Fruit fly (Drosophila melanogaster): ENCODE results near the gene CG14109.

CG14109 gene

dm6 chr3L:13479609-13480240 lies 39.0 kb downstream of the CG14109 start (continued):
- no peak for TF ChIP-seq prd (optimal IDR thresholded peaks at IDR 0.05)
- TF ChIP-seq prd (GFP tag; IDR thresholded peaks at IDR 0.05): 0 out of 3 replicates have a peak, but pooled peaks have one; percentile 38
- TF ChIP-seq CG10267 (tag; optimal IDR thresholded peaks at IDR 0.05): peak; percentile 14
- TF ChIP-seq cato (GFP tag; optimal IDR thresholded peaks at IDR 0.05; ENCODE audit: borderline replicate concordance): no peak
- peak; percentile 51; the same call in 1 of the 2 replicates for TF ChIP-seq sob (GFP tag; IDR thresholded peaks at IDR 0.05)
- no peak for TF ChIP-seq CG18476 (GFP tag; optimal IDR thresholded peaks at IDR 0.05)
- TF ChIP-seq Fer3 (tag; optimal IDR thresholded peaks at IDR 0.05): peak; percentile 27
- peak; percentile 31 for TF ChIP-seq unpg (GFP tag; optimal IDR thresholded peaks at IDR 0.05)
- TF ChIP-seq mirr (GFP tag; optimal IDR thresholded peaks at IDR 0.05): no peak
- TF ChIP-seq Camta (GFP tag; optimal IDR thresholded peaks at IDR 0.05): peak; percentile 15
- 0 out of 2 replicates have a peak, but pooled peaks have one; percentile 28 for TF ChIP-seq Oaz (GFP tag; IDR thresholded peaks at IDR 0.05)
- no peak for TF ChIP-seq klu (GFP tag; IDR thresholded peaks at IDR 0.05)
- peak; percentile 8 for TF ChIP-seq CG8944 (GFP tag; optimal IDR thresholded peaks at IDR 0.05)
- peak; percentile 69 for TF ChIP-seq Rfx (GFP tag; IDR thresholded peaks at IDR 0.05)
- TF ChIP-seq CG12104 (GFP tag; optimal IDR thresholded peaks at IDR 0.05): peak; percentile 68
- no peak for TF ChIP-seq tx (GFP tag; optimal IDR thresholded peaks at IDR 0.05)
- peak; percentile 49 for TF ChIP-seq D19B (GFP tag; optimal IDR thresholded peaks at IDR 0.05)
- peak; percentile 17 for TF ChIP-seq CG6254 (GFP tag; optimal IDR thresholded peaks at IDR 0.05)
- peak; percentile 48 for TF ChIP-seq phol (tag; optimal IDR thresholded peaks at IDR 0.05)
- TF ChIP-seq CG18262 (tag; optimal IDR thresholded peaks at IDR 0.05): peak; percentile 39
- TF ChIP-seq CG7556 (GFP tag; optimal IDR thresholded peaks at IDR 0.05): peak; percentile 59
- peak; percentile 67 for TF ChIP-seq CoRest (tag; optimal IDR thresholded peaks at IDR 0.05)
- peak; percentile 72 for TF ChIP-seq dmrt99B (tag; optimal IDR thresholded peaks at IDR 0.05)
- peak; percentile 35 to 53 for TF ChIP-seq dpn (GFP tag; optimal IDR thresholded peaks at IDR 0.05)
- peak; percentile 63 for TF ChIP-seq Sox100B (GFP tag; optimal IDR thresholded peaks at IDR 0.05)
- TF ChIP-seq CkIIα-i1 (GFP tag; IDR thresholded peaks at IDR 0.05): no peak
- no peak for TF ChIP-seq Side (GFP tag; optimal IDR thresholded peaks at IDR 0.05)
- TF ChIP-seq CG42726 (GFP tag; IDR thresholded peaks at IDR 0.05; ENCODE audit: partially characterized antibody): no peak
- TF ChIP-seq CG2116 (GFP tag; optimal IDR thresholded peaks at IDR 0.05): peak; percentile 6
- TF ChIP-seq CG18011 (GFP tag; optimal IDR thresholded peaks at IDR 0.05): peak; percentile 44
- TF ChIP-seq exex (tag; optimal IDR thresholded peaks at IDR 0.05): peak; percentile 43
- TF ChIP-seq CG31224 (GFP tag; IDR thresholded peaks at IDR 0.05): 0 out of 2 replicates have a peak, but pooled peaks have one; percentile 41
- peak; percentile 20 for TF ChIP-seq Ssrp (tag; optimal IDR thresholded peaks at IDR 0.05)
- TF ChIP-seq zfh2 (GFP tag; optimal IDR thresholded peaks at IDR 0.05): peak; percentile 35
- peak; percentile 23 for TF ChIP-seq CG4854 (GFP tag; optimal IDR thresholded peaks at IDR 0.05)
- TF ChIP-seq CG33213 (GFP tag; optimal IDR thresholded peaks at IDR 0.05): no peak
- peak; percentile 6 for TF ChIP-seq tin (GFP tag; optimal IDR thresholded peaks at IDR 0.05)
- TF ChIP-seq dimm (GFP tag; IDR thresholded peaks at IDR 0.05): no peak
- TF ChIP-seq Hr78 (GFP tag; optimal IDR thresholded peaks at IDR 0.05): no peak
- peak; percentile 52 for TF ChIP-seq HLH54F (GFP tag; optimal IDR thresholded peaks at IDR 0.05)
- 0 out of 2 replicates have a peak, but pooled peaks have one; percentile 43 for TF ChIP-seq gsb (GFP tag; IDR thresholded peaks at IDR 0.05)
- TF ChIP-seq bbx (GFP tag; IDR thresholded peaks at IDR 0.05; ENCODE audit: partially characterized antibody): no peak
- TF ChIP-seq CG6654 (GFP tag; optimal IDR thresholded peaks at IDR 0.05): peak; percentile 15
- 0 out of 3 replicates have a peak, but pooled peaks have one; percentile 23 for TF ChIP-seq Dbx (GFP tag; IDR thresholded peaks at IDR 0.05)
- peak; percentile 37 for TF ChIP-seq Max (GFP tag; optimal IDR thresholded peaks at IDR 0.05)
- TF ChIP-seq CG10543 (GFP tag; optimal IDR thresholded peaks at IDR 0.05): peak; percentile 81
- peak; percentile 44; the same call in 1 of the 2 replicates for TF ChIP-seq Ada2b (GFP tag; IDR thresholded peaks at IDR 0.05)
- peak; percentile 0 for TF ChIP-seq CG8281 (tag; optimal IDR thresholded peaks at IDR 0.05)
- no peak; the same call in 2 of the 3 replicates for TF ChIP-seq ase (GFP tag; IDR thresholded peaks at IDR 0.05)
